Worm (Caenorhabditis elegans): ENCODE results near the gene Y39G8B.13.

The Y39G8B.13 gene

ce11 chrII:13958359-13958758 lies 24.5 kb downstream of the Y39G8B.13 start (continued):
- TF ChIP-seq ztf-11 (tag; optimal IDR thresholded peaks at IDR 0.05), result no peak
- no peak for TF ChIP-seq nhr-19 (GFP tag; conservative IDR thresholded peaks at IDR 0.05)
- TF ChIP-seq mdl-1 (tag; optimal IDR thresholded peaks at IDR 0.05), result no peak
- peak; percentile 23 for TF ChIP-seq lin-14 (GFP tag; optimal IDR thresholded peaks at IDR 0.05)
- TF ChIP-seq lin-39 (tag; optimal IDR thresholded peaks at IDR 0.05), result no peak
- TF ChIP-seq dsc-1 (tag; optimal IDR thresholded peaks at IDR 0.05), result no peak
- no peak for TF ChIP-seq sox-4 (tag; optimal IDR thresholded peaks at IDR 0.05)
- no peak for TF ChIP-seq alr-1 (tag; optimal IDR thresholded peaks at IDR 0.05; ENCODE audit: borderline replicate concordance)
- TF ChIP-seq xbp-1 (tag; optimal IDR thresholded peaks at IDR 0.05), result no peak
- TF ChIP-seq nhr-237 (tag; optimal IDR thresholded peaks at IDR 0.05), result no peak
- TF ChIP-seq ama-1 (optimal IDR thresholded peaks at IDR 0.05), result no peak
- TF ChIP-seq C16A3.4 (tag; optimal IDR thresholded peaks at IDR 0.05), result no peak
- peak; percentile 23 for TF ChIP-seq nhr-85 (tag)
- no peak for TF ChIP-seq ceh-88 (GFP tag; IDR thresholded peaks at IDR 0.05)
- TF ChIP-seq dpl-1 (GFP tag; optimal IDR thresholded peaks at IDR 0.05), result peak in 1 of 3 experiments; percentile 38
- peak; percentile 5 to 22 for TF ChIP-seq lsy-2 (tag; optimal IDR thresholded peaks at IDR 0.05)
- TF ChIP-seq unc-30 (tag; optimal IDR thresholded peaks at IDR 0.05), result no peak
- no peak for TF ChIP-seq C34B4.2 (tag; optimal IDR thresholded peaks at IDR 0.05)
- no peak for TF ChIP-seq mab-9 (GFP tag; IDR thresholded peaks at IDR 0.05)
- no peak for TF ChIP-seq egl-13 (tag; optimal IDR thresholded peaks at IDR 0.05)
- no peak for TF ChIP-seq nhr-76 (tag; optimal IDR thresholded peaks at IDR 0.05)
- no peak for TF ChIP-seq egl-27 (tag; optimal IDR thresholded peaks at IDR 0.05)
- no peak for TF ChIP-seq blmp-1 (tag; optimal IDR thresholded peaks at IDR 0.05)
- no peak for TF ChIP-seq unc-130 (tag; optimal IDR thresholded peaks at IDR 0.05)
- no peak for TF ChIP-seq ceh-8 (GFP tag; optimal IDR thresholded peaks at IDR 0.05)
- TF ChIP-seq ceh-82 (tag; optimal IDR thresholded peaks at IDR 0.05), result no peak
- TF ChIP-seq nhr-77 (tag; optimal IDR thresholded peaks at IDR 0.05), result no peak
- TF ChIP-seq fos-1 (tag; optimal IDR thresholded peaks at IDR 0.05), result no peak
- no peak for TF ChIP-seq hlh-4 (tag; optimal IDR thresholded peaks at IDR 0.05)
- TF ChIP-seq nhr-71 (tag; optimal IDR thresholded peaks at IDR 0.05), result peak; percentile 25
- peak; percentile 36 for TF ChIP-seq elt-2 (tag; optimal IDR thresholded peaks at IDR 0.05)
- no peak for TF ChIP-seq ceh-63 (GFP tag; optimal IDR thresholded peaks at IDR 0.05)

DNA sequence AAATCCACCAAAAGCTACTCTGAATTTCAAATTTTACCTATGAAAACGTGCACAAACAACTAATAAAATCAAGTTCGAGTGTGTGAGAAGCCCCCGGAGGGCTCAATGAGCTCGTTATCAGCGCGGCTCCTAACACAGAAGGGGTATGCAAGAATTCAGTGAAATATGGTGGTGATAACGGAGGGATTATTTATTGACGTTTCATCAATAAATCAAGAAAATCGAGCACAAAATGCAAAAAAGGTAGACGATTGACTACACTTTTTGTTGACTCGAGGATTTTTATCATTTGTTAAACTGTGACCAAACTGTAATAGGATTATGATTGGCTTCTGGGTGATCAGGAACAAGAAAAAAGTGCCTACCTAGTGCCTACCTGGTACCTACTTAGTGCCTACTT lies 25.4 kb downstream of the Y39G8B.13 start, which contains the start of gene zip-3:
Gene zip-3, minus strand, starts transcription at position 21 of the 400 bp plus-strand sequence.
- TF ChIP-seq nhr-77 (tag; optimal IDR thresholded peaks at IDR 0.05) (no peak), alr-1 (tag; optimal IDR thresholded peaks at IDR 0.05; ENCODE audit: borderline replicate concordance) (no peak), elt-2 (tag; optimal IDR thresholded peaks at IDR 0.05) (peak; percentile 56), swsn-7 (tag; optimal IDR thresholded peaks at IDR 0.05) (no peak), aly-2 (tag; optimal IDR thresholded peaks at IDR 0.05) (no peak), snpc-4 (tag; optimal IDR thresholded peaks at IDR 0.05) (no peak), nhr-76 (tag; optimal IDR thresholded peaks at IDR 0.05) (no peak)

- peak; percentile 89 for TF ChIP-seq elt-2 (tag; optimal IDR thresholded peaks at IDR 0.05)
- no peak for TF ChIP-seq lin-14 (GFP tag; optimal IDR thresholded peaks at IDR 0.05)
- peak in 1 of 2 experiments; percentile 38 for TF ChIP-seq lin-35 (GFP tag; optimal IDR thresholded peaks at IDR 0.05)
- TF ChIP-seq nhr-77 (tag; optimal IDR thresholded peaks at IDR 0.05), result peak; percentile 4
- TF ChIP-seq tbx-2 (tag; optimal IDR thresholded peaks at IDR 0.05), result no peak
- peak in 1 of 2 experiments; percentile 25 for TF ChIP-seq lsy-2 (tag; optimal IDR thresholded peaks at IDR 0.05)
- TF ChIP-seq alr-1 (tag; optimal IDR thresholded peaks at IDR 0.05; ENCODE audit: borderline replicate concordance), result no peak
- no peak for TF ChIP-seq efl-1 (optimal IDR thresholded peaks at IDR 0.05)
- peak in 1 of 2 experiments; percentile 67 for TF ChIP-seq efl-1 (GFP tag; optimal IDR thresholded peaks at IDR 0.05 in 1 of 2)
- peak; percentile 20 for TF ChIP-seq nhr-20 (tag; optimal IDR thresholded peaks at IDR 0.05)
These were observed 26.3 kb downstream of the Y39G8B.13 start for ce11 chrII:13956529-13956928.
